Worm (Caenorhabditis elegans): ENCODE measurements around the gene T21B6.3.

T21B6.3 gene

DNA sequence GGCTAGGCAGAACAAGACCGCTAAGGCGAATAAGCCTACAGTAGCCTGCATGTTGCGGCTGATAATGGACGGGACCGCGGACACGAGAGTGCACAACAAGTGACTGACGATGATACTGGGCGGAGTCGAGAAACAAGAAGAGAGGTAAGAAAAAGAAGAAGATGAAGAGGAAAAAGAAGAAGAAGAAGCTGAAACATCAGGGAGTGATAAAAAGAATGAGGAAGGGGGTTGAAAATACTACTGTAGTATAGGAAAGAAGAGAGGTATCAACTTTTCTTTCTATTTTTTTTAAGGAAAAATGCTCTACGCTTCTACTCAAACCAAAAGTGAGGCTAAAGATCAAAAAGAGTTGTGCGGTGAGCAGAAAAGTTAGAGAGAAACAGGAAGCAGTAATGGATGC is at the start of gene T21B6.3:
T21B6.3 (minus strand) TSS at position 101 of the 400 bp plus-strand sequence.
- no peak for TF ChIP-seq ama-1 (optimal IDR thresholded peaks at IDR 0.05)
- TF ChIP-seq flt-1 (GFP tag; IDR thresholded peaks at IDR 0.05): no peak
- TF ChIP-seq ceh-13 (GFP tag; optimal IDR thresholded peaks at IDR 0.05): no peak
- TF ChIP-seq aly-1 (tag; optimal IDR thresholded peaks at IDR 0.05): no peak
- TF ChIP-seq scrt-1 (GFP tag; IDR thresholded peaks at IDR 0.05): no peak
- TF ChIP-seq tra-4 (tag; optimal IDR thresholded peaks at IDR 0.05): no peak
- no peak for TF ChIP-seq B0310.2 (tag; optimal IDR thresholded peaks at IDR 0.05)
- no peak for TF ChIP-seq hmbx-1 (tag; optimal IDR thresholded peaks at IDR 0.05)
- no peak for TF ChIP-seq tbx-11 (GFP tag; IDR thresholded peaks at IDR 0.05)
- no peak for TF ChIP-seq pes-1 (GFP tag; IDR thresholded peaks at IDR 0.05)
- no peak for TF ChIP-seq F13C5.2 (tag; optimal IDR thresholded peaks at IDR 0.05)
- TF ChIP-seq ceh-36 (tag; optimal IDR thresholded peaks at IDR 0.05): no peak
- no peak for TF ChIP-seq sea-1 (GFP tag; conservative IDR thresholded peaks at IDR 0.05)
- TF ChIP-seq ets-7 (tag; optimal IDR thresholded peaks at IDR 0.05): no peak
- no peak for TF ChIP-seq hmg-4 (GFP tag; optimal IDR thresholded peaks at IDR 0.05)
- no peak for TF ChIP-seq hnd-1 (tag; optimal IDR thresholded peaks at IDR 0.05)
- no peak for TF ChIP-seq tbx-37 (GFP tag; conservative IDR thresholded peaks at IDR 0.05)

DNA sequence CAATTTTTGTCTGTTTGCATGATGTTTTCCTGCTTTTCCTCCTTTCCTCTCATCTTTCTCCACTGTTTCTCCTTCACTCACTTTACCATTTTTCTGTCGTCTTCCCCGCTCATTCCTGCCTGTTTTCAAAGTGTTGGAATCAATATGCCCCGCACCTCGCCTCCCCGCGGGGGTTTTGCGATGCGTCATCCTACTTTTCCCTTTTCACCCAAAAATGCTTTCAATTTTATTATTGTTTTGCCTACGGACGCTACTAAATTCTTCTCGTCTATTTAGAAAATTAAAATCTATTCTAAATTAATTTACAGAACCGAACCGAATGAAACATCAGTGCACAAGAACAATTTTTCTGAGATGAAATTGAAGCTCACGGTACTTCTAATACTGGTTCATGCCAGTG is 43.4 kb upstream of the T21B6.3 start, which contains the start of gene ver-3:
ver-3 (plus strand) TSS at position 301 of the 400 bp plus-strand sequence.
- TF ChIP-seq hmbx-1 (tag; optimal IDR thresholded peaks at IDR 0.05) (no peak), sea-1 (GFP tag; conservative IDR thresholded peaks at IDR 0.05) (no peak), ama-1 (optimal IDR thresholded peaks at IDR 0.05) (no peak), aly-1 (tag; optimal IDR thresholded peaks at IDR 0.05) (no peak), B0310.2 (tag; optimal IDR thresholded peaks at IDR 0.05) (no peak), scrt-1 (GFP tag; IDR thresholded peaks at IDR 0.05) (no peak), flt-1 (GFP tag; IDR thresholded peaks at IDR 0.05) (no peak), ets-7 (tag; optimal IDR thresholded peaks at IDR 0.05) (no peak), F13C5.2 (tag; optimal IDR thresholded peaks at IDR 0.05) (no peak), tra-4 (tag; optimal IDR thresholded peaks at IDR 0.05) (no peak), hnd-1 (tag; optimal IDR thresholded peaks at IDR 0.05) (no peak), ceh-36 (tag; optimal IDR thresholded peaks at IDR 0.05) (no peak), hmg-4 (GFP tag; optimal IDR thresholded peaks at IDR 0.05) (no peak), tbx-11 (GFP tag; IDR thresholded peaks at IDR 0.05) (no peak), pes-1 (GFP tag; IDR thresholded peaks at IDR 0.05) (no peak), ceh-13 (GFP tag; optimal IDR thresholded peaks at IDR 0.05) (no peak)

DNA sequence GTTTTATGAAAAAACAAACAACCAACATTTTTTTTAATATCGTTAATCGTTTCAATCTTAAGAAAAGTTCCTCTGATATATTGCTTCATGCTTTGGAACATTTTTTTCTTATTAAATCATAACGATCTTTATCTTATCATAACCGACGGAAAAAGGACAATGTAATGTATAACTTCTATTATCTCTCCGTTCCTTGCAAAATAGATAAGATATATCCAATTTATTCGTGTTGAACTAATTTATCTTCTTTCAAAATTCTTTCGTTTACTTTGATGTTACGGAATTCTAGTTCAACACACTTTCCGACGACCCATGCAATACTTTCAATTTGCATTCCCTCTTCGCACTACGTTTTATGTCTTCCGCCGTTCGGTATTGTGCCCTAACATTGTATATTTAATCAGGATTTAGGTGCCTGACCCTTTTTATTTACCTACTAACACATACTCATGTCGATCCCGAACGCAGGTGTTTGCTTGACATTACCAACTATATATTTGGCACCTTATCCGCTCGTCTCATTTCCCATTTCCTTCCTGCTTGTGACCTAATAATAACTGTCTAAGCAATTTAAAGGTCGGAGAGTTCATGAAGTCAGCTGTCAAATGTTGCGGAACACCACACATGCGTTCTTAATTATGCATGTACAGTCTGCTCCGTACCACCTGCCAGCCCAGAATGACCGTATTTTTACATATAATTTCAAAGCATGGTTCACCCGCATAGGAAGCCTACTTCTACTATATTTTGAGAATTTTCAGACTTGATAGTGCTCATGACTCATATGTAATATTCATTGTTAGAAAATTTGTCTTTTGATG is 42.8 kb upstream of the T21B6.3 start:
- TF ChIP-seq B0310.2 (tag; optimal IDR thresholded peaks at IDR 0.05) (no peak), ceh-13 (GFP tag; optimal IDR thresholded peaks at IDR 0.05) (no peak), hnd-1 (tag; optimal IDR thresholded peaks at IDR 0.05) (no peak)

DNA sequence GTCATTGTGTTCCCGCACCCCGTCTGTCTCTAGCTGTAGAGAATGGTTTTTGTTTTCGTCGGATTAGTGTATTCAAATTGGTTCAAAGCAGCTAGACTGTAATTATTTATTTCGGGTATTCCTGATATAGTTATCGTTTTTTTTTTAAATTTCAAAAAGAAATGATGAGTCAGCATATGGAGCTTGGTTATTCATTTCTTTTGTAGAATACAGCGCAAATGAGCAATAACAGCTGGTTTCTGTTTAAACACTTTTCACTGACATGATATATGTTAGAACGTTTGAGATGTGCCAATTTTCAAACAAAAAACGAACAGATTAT is 42.1 kb upstream of the T21B6.3 start:
- TF ChIP-seq tbx-37 (GFP tag; conservative IDR thresholded peaks at IDR 0.05) (no peak), tra-4 (tag; optimal IDR thresholded peaks at IDR 0.05) (no peak)

- TF ChIP-seq flt-1 (GFP tag; IDR thresholded peaks at IDR 0.05) (0 out of 2 replicates have a peak, but pooled peaks have one; percentile 3), ceh-36 (tag; optimal IDR thresholded peaks at IDR 0.05) (no peak)
Measured at ce11 chrX:10990159-10990854, 41.6 kb upstream of the T21B6.3 start.

DNA sequence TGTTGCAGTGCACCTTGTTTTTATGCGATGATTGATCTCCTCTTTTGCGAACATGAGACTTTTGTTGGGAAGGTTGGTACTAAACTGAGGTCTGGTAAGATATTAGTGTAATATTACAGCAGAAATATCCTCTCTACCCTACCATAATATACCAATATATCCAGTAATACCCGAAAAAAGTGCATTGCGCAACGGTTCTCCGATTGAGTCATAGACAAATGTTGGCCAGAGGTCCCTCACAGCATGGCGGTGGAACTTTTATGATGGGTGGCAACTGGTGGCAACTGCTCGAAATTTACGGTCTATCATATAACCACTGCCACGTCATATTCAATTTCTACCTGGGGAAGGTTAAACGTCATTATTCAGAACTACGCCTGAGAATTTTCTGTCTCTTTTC is 40.5 kb upstream of the T21B6.3 start:
- no peak for TF ChIP-seq ceh-36 (tag; optimal IDR thresholded peaks at IDR 0.05)
- 0 out of 2 replicates have a peak, but pooled peaks have one; percentile 12 for TF ChIP-seq scrt-1 (GFP tag; IDR thresholded peaks at IDR 0.05)

DNA sequence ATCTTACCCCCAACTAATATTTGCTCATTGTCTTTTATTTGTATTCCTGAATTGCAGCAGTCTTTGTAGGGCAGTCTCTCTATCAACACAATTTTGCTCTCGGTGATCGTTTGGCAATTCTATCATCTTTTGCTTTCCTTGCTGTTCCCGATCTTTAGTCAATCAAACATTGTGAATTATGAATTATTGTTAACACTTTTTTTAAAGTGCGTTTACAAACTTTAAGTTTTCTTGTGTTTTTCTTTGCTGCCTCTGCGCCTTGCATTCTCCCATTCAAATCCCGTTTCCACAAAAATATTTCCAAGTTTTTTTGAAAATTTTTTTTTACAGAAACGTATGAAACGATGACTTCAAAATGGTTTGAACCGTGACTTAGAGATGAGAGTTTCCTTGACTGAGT is 33.3 kb upstream of the T21B6.3 start, which contains the start of gene ver-4:
ver-4 (plus strand) TSS at position 301 of the 400 bp plus-strand sequence.
- no peak for TF ChIP-seq tra-4 (tag; optimal IDR thresholded peaks at IDR 0.05)

DNA sequence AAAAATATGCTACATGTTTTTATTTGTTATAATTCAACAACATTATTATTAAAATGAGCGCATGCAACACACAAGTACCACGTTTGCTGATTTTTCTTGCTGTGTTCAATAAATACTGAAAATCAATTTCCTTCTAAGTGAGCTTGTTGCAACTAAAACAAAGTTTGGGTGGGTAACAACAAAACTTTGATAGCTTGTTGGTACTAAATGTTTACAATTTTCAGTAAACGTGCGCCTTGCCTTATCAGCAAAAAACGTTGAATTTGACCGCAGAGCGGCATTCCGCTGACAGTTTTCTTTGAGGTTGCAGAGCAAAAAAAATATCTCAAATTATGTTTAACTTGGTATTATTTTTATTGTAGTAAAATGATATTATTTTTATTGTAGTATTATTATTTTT is 32.6 kb upstream of the T21B6.3 start:
- no peak for TF ChIP-seq ets-7 (tag; optimal IDR thresholded peaks at IDR 0.05)
- TF ChIP-seq tra-4 (tag; optimal IDR thresholded peaks at IDR 0.05): no peak
- TF ChIP-seq aly-1 (tag; optimal IDR thresholded peaks at IDR 0.05): no peak
- TF ChIP-seq B0310.2 (tag; optimal IDR thresholded peaks at IDR 0.05): no peak
- no peak for TF ChIP-seq sea-1 (GFP tag; conservative IDR thresholded peaks at IDR 0.05)
- no peak for TF ChIP-seq hmbx-1 (tag; optimal IDR thresholded peaks at IDR 0.05)
- no peak for TF ChIP-seq hnd-1 (tag; optimal IDR thresholded peaks at IDR 0.05)
- no peak for TF ChIP-seq ceh-13 (GFP tag; optimal IDR thresholded peaks at IDR 0.05)
- no peak for TF ChIP-seq tbx-37 (GFP tag; conservative IDR thresholded peaks at IDR 0.05)
- no peak for TF ChIP-seq flt-1 (GFP tag; IDR thresholded peaks at IDR 0.05)
- no peak for TF ChIP-seq scrt-1 (GFP tag; IDR thresholded peaks at IDR 0.05)
- no peak for TF ChIP-seq ceh-36 (tag; optimal IDR thresholded peaks at IDR 0.05)
- TF ChIP-seq ama-1 (optimal IDR thresholded peaks at IDR 0.05): no peak
- no peak for TF ChIP-seq F13C5.2 (tag; optimal IDR thresholded peaks at IDR 0.05)
- no peak for TF ChIP-seq hmg-4 (GFP tag; optimal IDR thresholded peaks at IDR 0.05)
- no peak for TF ChIP-seq tbx-11 (GFP tag; IDR thresholded peaks at IDR 0.05)

All from whole organism, early embryonic.